Worm (Caenorhabditis elegans): Measurements from ENCODE around the gene T24H7.8.

The T24H7.8 gene

DNA sequence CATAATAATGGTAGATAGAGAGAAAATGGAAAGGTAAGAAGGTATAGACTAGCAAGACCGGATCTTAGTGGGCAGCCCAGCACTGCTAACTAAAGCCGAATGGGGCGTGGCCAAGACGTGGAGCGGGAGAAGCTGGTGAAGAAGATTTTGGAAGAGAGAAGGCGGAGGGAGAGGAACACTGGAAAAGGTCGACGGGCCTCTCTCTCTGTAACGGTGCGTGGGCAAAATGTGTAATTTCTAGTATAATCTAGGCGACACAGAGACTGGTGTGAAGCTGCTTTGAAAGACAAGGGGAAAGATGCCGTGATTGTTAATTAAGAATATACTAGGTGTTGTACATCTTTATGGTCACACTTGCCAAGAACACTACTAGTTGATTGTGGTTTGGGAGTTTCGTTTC, 14.2 kb downstream of the T24H7.8 start, which contains the start of gene F13H8.5:
Gene F13H8.5 (minus strand): TSS at position 101 of the 400 bp plus-strand sequence.
- TF ChIP-seq zip-8 (tag; optimal IDR thresholded peaks at IDR 0.05) (no peak), ztf-11 (tag; optimal IDR thresholded peaks at IDR 0.05) (no peak), M03D4.4 (tag; optimal IDR thresholded peaks at IDR 0.05) (no peak), flh-1 (GFP tag; optimal IDR thresholded peaks at IDR 0.05) (no peak), sptf-1 (tag; optimal IDR thresholded peaks at IDR 0.05) (no peak), drap-1 (GFP tag; optimal IDR thresholded peaks at IDR 0.05) (no peak), nhr-12 (tag; optimal IDR thresholded peaks at IDR 0.05) (no peak), unc-120 (tag; optimal IDR thresholded peaks at IDR 0.05; ENCODE audit: poor library complexity, severe bottlenecking) (no peak), nhr-76 (tag; optimal IDR thresholded peaks at IDR 0.05) (no peak), hlh-1 (tag; optimal IDR thresholded peaks at IDR 0.05) (no peak), mab-5 (tag; optimal IDR thresholded peaks at IDR 0.05) (no peak), ceh-39 (tag; optimal IDR thresholded peaks at IDR 0.05) (no peak), ceh-43 (GFP tag; optimal IDR thresholded peaks at IDR 0.05) (no peak)

DNA sequence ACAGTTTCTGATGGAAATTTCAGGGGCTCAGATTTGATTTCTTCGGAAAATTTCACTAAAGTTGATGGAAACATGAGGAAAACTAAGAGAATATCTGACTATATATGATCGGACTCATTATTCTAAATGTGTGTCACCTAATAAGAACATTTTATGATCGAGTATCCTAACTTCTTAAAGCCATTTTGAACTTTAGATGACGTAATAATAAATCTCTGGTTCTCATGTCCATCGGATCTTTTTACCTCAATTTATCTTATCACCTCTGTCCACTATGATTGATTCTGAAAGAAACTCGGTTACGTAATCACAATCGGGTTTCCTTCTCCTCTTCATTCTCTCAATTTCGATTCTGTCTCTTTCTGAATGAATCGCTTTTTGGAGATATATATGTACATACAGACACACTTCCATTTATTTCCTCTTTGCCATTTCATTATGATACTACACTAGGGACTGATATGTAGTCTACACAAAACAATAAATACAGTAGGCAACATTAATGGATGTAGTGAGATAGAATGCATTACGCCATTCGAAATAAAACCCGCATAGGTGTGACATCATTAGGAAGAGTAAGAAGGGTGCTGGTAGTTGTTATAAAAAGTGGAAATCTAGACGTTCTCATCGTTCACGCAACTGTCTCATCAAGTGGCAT, 15.5 kb downstream of the T24H7.8 start:
- TF ChIP-seq zip-8 (tag; optimal IDR thresholded peaks at IDR 0.05) (peak; percentile 98), mls-2 (tag; optimal IDR thresholded peaks at IDR 0.05) (no peak)

ce11 chrII:6259867-6260266, 18.0 kb downstream of the T24H7.8 start, which contains the start of gene F13H8.11:
Gene F13H8.11, minus strand, starts transcription at chrII:6260021.
- TF ChIP-seq mls-2 (tag; optimal IDR thresholded peaks at IDR 0.05) (no peak), tbx-8 (GFP tag; optimal IDR thresholded peaks at IDR 0.05) (no peak), hlh-1 (tag; optimal IDR thresholded peaks at IDR 0.05) (no peak), nhr-237 (tag; optimal IDR thresholded peaks at IDR 0.05) (no peak), nhr-28 (tag; optimal IDR thresholded peaks at IDR 0.05) (no peak), ham-2 (GFP tag; optimal IDR thresholded peaks at IDR 0.05) (no peak), sptf-1 (tag; optimal IDR thresholded peaks at IDR 0.05) (no peak), drap-1 (GFP tag; optimal IDR thresholded peaks at IDR 0.05) (no peak), ces-1 (GFP tag; optimal IDR thresholded peaks at IDR 0.05) (no peak), lin-13 (tag; optimal IDR thresholded peaks at IDR 0.05) (no peak), ceh-43 (GFP tag; optimal IDR thresholded peaks at IDR 0.05) (no peak), unc-120 (tag; optimal IDR thresholded peaks at IDR 0.05; ENCODE audit: poor library complexity, severe bottlenecking) (no peak), nhr-12 (tag; optimal IDR thresholded peaks at IDR 0.05) (no peak), ztf-11 (tag; optimal IDR thresholded peaks at IDR 0.05) (no peak), blmp-1 (tag; optimal IDR thresholded peaks at IDR 0.05) (no peak), M03D4.4 (tag; optimal IDR thresholded peaks at IDR 0.05) (no peak), sem-2 (GFP tag; optimal IDR thresholded peaks at IDR 0.05) (no peak), pha-4 (tag; optimal IDR thresholded peaks at IDR 0.05) (no peak), nhr-76 (tag; optimal IDR thresholded peaks at IDR 0.05) (no peak)

DNA sequence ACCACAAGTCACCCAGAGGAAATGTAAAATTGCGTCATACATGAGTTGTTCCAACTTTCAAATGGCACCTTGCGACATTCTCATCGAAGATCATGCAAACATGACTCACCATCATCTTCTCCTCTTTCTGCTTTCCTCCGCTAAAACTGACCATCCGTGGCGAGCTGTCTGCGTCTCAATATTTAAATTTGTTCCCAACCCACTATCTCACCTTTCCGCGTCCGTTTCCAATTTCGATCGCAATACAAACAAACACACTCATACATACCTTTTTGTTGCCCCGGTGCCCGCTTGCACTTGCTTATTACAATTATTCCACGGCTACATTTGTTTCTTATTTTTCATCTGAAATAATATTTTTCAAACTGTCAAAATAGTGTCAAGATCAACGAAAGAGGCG, 18.8 kb downstream of the T24H7.8 start, which contains the start of gene nmgp-1:
Gene nmgp-1 (plus strand): TSS at position 174 of the 400 bp plus-strand sequence.
- no peak for TF ChIP-seq nhr-2 (tag; optimal IDR thresholded peaks at IDR 0.05)
- TF ChIP-seq pha-4 (tag; optimal IDR thresholded peaks at IDR 0.05) = peak; percentile 13
- TF ChIP-seq zip-8 (tag; optimal IDR thresholded peaks at IDR 0.05) = peak; percentile 35

DNA sequence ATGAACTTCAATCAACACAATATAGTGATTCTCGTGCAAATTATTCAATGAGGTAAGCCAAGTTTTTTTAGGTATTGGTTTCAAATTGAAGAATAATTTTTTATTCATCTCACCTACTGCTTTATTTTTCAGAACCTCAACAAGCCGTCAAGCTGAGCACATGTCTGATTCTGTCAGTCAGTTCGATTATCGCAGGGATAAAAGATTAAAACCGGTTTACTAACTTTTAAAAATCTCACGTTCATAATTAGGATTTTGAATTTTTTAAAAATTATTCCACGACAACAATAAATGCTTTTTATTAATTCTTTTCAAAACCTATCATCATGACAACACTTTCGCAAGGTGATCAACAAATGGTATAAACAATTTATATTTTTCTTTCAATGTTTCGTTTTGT, 20.4 kb downstream of the T24H7.8 start, which contains the start of gene F13H8.12:
Gene F13H8.12 (plus strand): TSS at position 301 of the 400 bp plus-strand sequence.
- TF ChIP-seq unc-120 (tag; optimal IDR thresholded peaks at IDR 0.05; ENCODE audit: poor library complexity, severe bottlenecking) (no peak), flh-1 (GFP tag; optimal IDR thresholded peaks at IDR 0.05) (no peak), sem-2 (GFP tag; optimal IDR thresholded peaks at IDR 0.05) (no peak), nhr-237 (tag; optimal IDR thresholded peaks at IDR 0.05) (no peak), bed-3 (GFP tag; optimal IDR thresholded peaks at IDR 0.05) (no peak), zip-8 (tag; optimal IDR thresholded peaks at IDR 0.05) (no peak), tbx-8 (GFP tag; optimal IDR thresholded peaks at IDR 0.05) (no peak), ztf-11 (tag; optimal IDR thresholded peaks at IDR 0.05) (no peak), nhr-2 (tag; optimal IDR thresholded peaks at IDR 0.05) (no peak), nhr-76 (tag; optimal IDR thresholded peaks at IDR 0.05) (no peak), elt-3 (tag; optimal IDR thresholded peaks at IDR 0.05) (no peak), ceh-39 (tag; optimal IDR thresholded peaks at IDR 0.05) (no peak), lin-13 (tag; optimal IDR thresholded peaks at IDR 0.05) (no peak), mls-2 (tag; optimal IDR thresholded peaks at IDR 0.05) (no peak)

DNA sequence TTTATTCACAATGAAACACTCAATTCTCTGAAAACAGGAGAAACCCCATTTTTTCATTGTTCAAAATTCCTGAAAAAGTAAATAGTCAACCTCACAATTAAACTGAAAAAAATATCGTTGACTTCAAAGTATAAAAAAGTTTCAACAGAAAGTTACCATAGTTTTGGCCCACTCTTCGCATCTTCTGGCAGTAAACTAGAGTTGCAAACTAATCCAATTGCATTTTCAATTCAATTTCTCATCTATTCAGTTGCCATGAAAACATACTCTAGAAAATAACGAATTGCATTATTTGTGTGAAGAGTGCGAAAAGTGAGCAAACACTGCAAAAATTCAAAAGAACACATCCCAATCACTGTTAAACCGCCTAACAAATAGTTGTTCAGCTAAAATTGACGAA, 21.8 kb downstream of the T24H7.8 start, which contains the start of gene F13H8.3:
Gene F13H8.3 (plus strand): TSS at position 301 of the 400 bp plus-strand sequence.
- no peak for TF ChIP-seq elt-3 (tag; optimal IDR thresholded peaks at IDR 0.05)
- no peak for TF ChIP-seq hlh-1 (tag; optimal IDR thresholded peaks at IDR 0.05)
- no peak for TF ChIP-seq ceh-39 (tag; optimal IDR thresholded peaks at IDR 0.05)
- TF ChIP-seq nhr-28 (tag; optimal IDR thresholded peaks at IDR 0.05) = no peak
- no peak for TF ChIP-seq tbx-8 (GFP tag; optimal IDR thresholded peaks at IDR 0.05)
- no peak for TF ChIP-seq ceh-43 (GFP tag; optimal IDR thresholded peaks at IDR 0.05)
- TF ChIP-seq mls-2 (tag; optimal IDR thresholded peaks at IDR 0.05) = no peak
- no peak for TF ChIP-seq drap-1 (GFP tag; optimal IDR thresholded peaks at IDR 0.05)
- TF ChIP-seq M03D4.4 (tag; optimal IDR thresholded peaks at IDR 0.05) = no peak
- no peak for TF ChIP-seq nhr-2 (tag; optimal IDR thresholded peaks at IDR 0.05)
- no peak for TF ChIP-seq snpc-4 (tag; optimal IDR thresholded peaks at IDR 0.05)
- no peak for TF ChIP-seq nhr-12 (tag; optimal IDR thresholded peaks at IDR 0.05)
- no peak for TF ChIP-seq nhr-76 (tag; optimal IDR thresholded peaks at IDR 0.05)
- TF ChIP-seq unc-120 (tag; optimal IDR thresholded peaks at IDR 0.05; ENCODE audit: poor library complexity, severe bottlenecking) = no peak
- TF ChIP-seq mab-5 (tag; optimal IDR thresholded peaks at IDR 0.05) = no peak
- no peak for TF ChIP-seq lin-32 (GFP tag; optimal IDR thresholded peaks at IDR 0.05)
- no peak for TF ChIP-seq ham-2 (GFP tag; optimal IDR thresholded peaks at IDR 0.05)
- no peak for TF ChIP-seq flh-1 (GFP tag; optimal IDR thresholded peaks at IDR 0.05)
- TF ChIP-seq ceh-83 (GFP tag; optimal IDR thresholded peaks at IDR 0.05) = no peak
